Worm (Caenorhabditis elegans) whole organism, mixed stage, embryonic: ENCODE results near the gene pygo-1.

ENCODE experiments used
- elt-1 ChIP-seq: sonication (generic microtip); optimal IDR thresholded peaks from 2 replicates; lab custom pipeline; 2017; ENCODE audit warnings: missing genetic modification characterization, mild to moderate bottlenecking, missing compliant biosample characterization, antibody characterized with exemption, moderate library complexity, borderline replicate concordance; ENCODE audit not compliant: insufficient read depth
- unc-62 ChIP-seq: fragments of 150-350 bp; optimal IDR thresholded peaks from 2 replicates; lab custom pipeline; 2014; ENCODE audit warnings: missing biosample characterization, missing genetic modification reagents, missing genetic modification characterization
- ztf-11 ChIP-seq: fragments of 150-350 bp; optimal IDR thresholded peaks from 2 replicates; lab custom pipeline; 2014; ENCODE audit warnings: missing biosample characterization, missing genetic modification characterization

DNA sequence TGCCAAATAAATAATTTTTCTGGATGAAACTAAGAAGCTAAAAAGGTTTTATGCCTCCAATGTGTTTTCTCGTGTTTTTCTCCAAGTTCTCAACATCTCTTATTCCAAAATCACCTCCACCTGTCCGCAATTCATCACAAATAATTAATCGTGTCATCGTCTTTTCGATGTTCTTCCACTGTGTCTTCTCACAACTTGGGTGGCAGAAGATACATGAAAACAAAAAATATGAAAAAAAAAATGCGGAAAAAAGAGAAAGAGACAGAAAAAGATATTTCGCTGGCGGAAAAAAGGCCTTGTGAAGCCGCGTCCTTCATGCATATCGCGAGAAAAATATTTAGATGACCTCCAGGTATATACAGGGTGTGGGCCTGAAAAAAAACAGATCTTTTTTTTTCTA lies 9.3 kb upstream of the pygo-1 start:
- no peak for TF ChIP-seq elt-1 (tag; lab: Kevin White, UChicago)
- TF ChIP-seq ztf-11 (tag; lab: Kevin White, UChicago): no peak
- no peak for TF ChIP-seq unc-62 (GFP tag; lab: Kevin White, UChicago)
